Worm (Caenorhabditis elegans) whole organism, mixed stage, embryonic: ENCODE results near the gene sdz-4.
"Not testable (repeated sequence)": the region's sequence is repeated elsewhere in the genome, so short reads cannot be mapped to it uniquely, and the experiment has no call there.

ENCODE experiments used
- M03D4.4 ChIP-seq: sonication (generic microtip); optimal IDR thresholded peaks from 2 replicates; lab custom pipeline; 2017; ENCODE audit warnings: mild to moderate bottlenecking, missing genetic modification characterization, missing compliant biosample characterization
- bed-3 ChIP-seq: fragments of 200-800 bp; sonication (Bioruptor generic); optimal IDR thresholded peaks from 3 replicates; lab custom pipeline; 2018; ENCODE audit warnings: mild to moderate bottlenecking, missing genetic modification characterization, moderate library complexity, missing compliant biosample characterization
- blmp-1 ChIP-seq: fragments of 150-350 bp; optimal IDR thresholded peaks from 2 replicates; lab custom pipeline; 2014; ENCODE audit warnings: missing biosample characterization, missing genetic modification characterization
- ceh-39 ChIP-seq: fragments of 150-350 bp; optimal IDR thresholded peaks from 2 replicates; lab custom pipeline; 2014; ENCODE audit warnings: missing biosample characterization, missing genetic modification characterization
- ceh-43 ChIP-seq: fragments of 200-800 bp; sonication (Bioruptor generic); optimal IDR thresholded peaks from 2 replicates; lab custom pipeline; 2018; ENCODE audit warnings: mild to moderate bottlenecking, missing genetic modification characterization, moderate library complexity, missing compliant biosample characterization
- ces-1 ChIP-seq: fragments of 150-350 bp; optimal IDR thresholded peaks from 2 replicates; lab custom pipeline; 2014; ENCODE audit warnings: missing biosample characterization, missing genetic modification reagents, missing genetic modification characterization
- cnd-1 ChIP-seq: fragments of 200-800 bp; sonication (Bioruptor generic); optimal IDR thresholded peaks from 2 replicates; lab custom pipeline; 2018; ENCODE audit warnings: mild to moderate bottlenecking, missing genetic modification characterization, missing compliant biosample characterization
- drap-1 ChIP-seq: fragments of 200-800 bp; sonication (Bioruptor generic); optimal IDR thresholded peaks from 3 replicates; lab custom pipeline; 2018; ENCODE audit warnings: mild to moderate bottlenecking, missing genetic modification characterization, missing compliant biosample characterization
- elt-1 ChIP-seq: sonication (generic microtip); optimal IDR thresholded peaks from 2 replicates; lab custom pipeline; 2017; ENCODE audit warnings: missing genetic modification characterization, mild to moderate bottlenecking, missing compliant biosample characterization, antibody characterized with exemption, moderate library complexity, borderline replicate concordance; ENCODE audit not compliant: insufficient read depth
- elt-3 ChIP-seq: fragments of 150-350 bp; optimal IDR thresholded peaks from 2 replicates; lab custom pipeline; 2014; ENCODE audit warnings: missing biosample characterization, missing genetic modification characterization
- flh-1 ChIP-seq: fragments of 200-800 bp; sonication (Bioruptor generic); optimal IDR thresholded peaks from 2 replicates; lab custom pipeline; 2018; ENCODE audit warnings: mild to moderate bottlenecking, missing genetic modification characterization, moderate library complexity, missing compliant biosample characterization
- hlh-1 ChIP-seq: fragments of 150-350 bp; optimal IDR thresholded peaks from 2 replicates; lab custom pipeline; 2014; ENCODE audit warnings: missing biosample characterization, missing genetic modification reagents, missing genetic modification characterization
- lin-32 ChIP-seq: fragments of 200-800 bp; sonication (Bioruptor generic); optimal IDR thresholded peaks from 2 replicates; lab custom pipeline; 2018; ENCODE audit warnings: mild to moderate bottlenecking, missing genetic modification characterization, missing compliant biosample characterization
- lsy-2 ChIP-seq: fragments of 150-350 bp; optimal IDR thresholded peaks from 2 replicates; lab custom pipeline; 2014; ENCODE audit warnings: missing biosample characterization, missing genetic modification characterization
- mab-5 ChIP-seq: fragments of 150-350 bp; optimal IDR thresholded peaks from 2 replicates; lab custom pipeline; 2014; ENCODE audit warnings: missing biosample characterization, missing genetic modification characterization
- nhr-12 ChIP-seq: fragments of 150-350 bp; optimal IDR thresholded peaks from 2 replicates; lab custom pipeline; 2014; ENCODE audit warnings: missing biosample characterization, missing genetic modification characterization
- nhr-2 ChIP-seq: fragments of 150-350 bp; optimal IDR thresholded peaks from 2 replicates; lab custom pipeline; 2014; ENCODE audit warnings: missing biosample characterization, missing genetic modification characterization
- nhr-237 ChIP-seq: fragments of 150-350 bp; optimal IDR thresholded peaks from 2 replicates; lab custom pipeline; 2014; ENCODE audit warnings: missing biosample characterization, missing genetic modification characterization
- nhr-28 ChIP-seq: fragments of 150-350 bp; optimal IDR thresholded peaks from 2 replicates; lab custom pipeline; 2014; ENCODE audit warnings: missing biosample characterization, missing genetic modification characterization
- nhr-76 ChIP-seq: sonication (generic microtip); optimal IDR thresholded peaks from 2 replicates; lab custom pipeline; 2017; ENCODE audit warnings: missing biosample characterization, missing genetic modification characterization
- pha-4 ChIP-seq: fragments of 150-350 bp; optimal IDR thresholded peaks from 2 replicates; lab custom pipeline; 2018; ENCODE audit warnings: missing biosample characterization, missing genetic modification reagents, missing genetic modification characterization
- snpc-4 ChIP-seq: fragments of 150-350 bp; optimal IDR thresholded peaks from 2 replicates; lab custom pipeline; 2014; ENCODE audit warnings: missing biosample characterization, missing genetic modification characterization
- sptf-1 ChIP-seq: sonication (generic microtip); optimal IDR thresholded peaks from 2 replicates; lab custom pipeline; 2017; ENCODE audit warnings: mild to moderate bottlenecking, missing genetic modification characterization, moderate library complexity, missing compliant biosample characterization
- tbx-8 ChIP-seq: fragments of 200-800 bp; sonication (Bioruptor generic); optimal IDR thresholded peaks from 2 replicates; lab custom pipeline; 2018; ENCODE audit warnings: mild to moderate bottlenecking, missing genetic modification characterization, moderate library complexity, missing compliant biosample characterization
- unc-120 ChIP-seq: sonication (generic microtip); optimal IDR thresholded peaks from 2 replicates; lab custom pipeline; 2017; ENCODE audit warnings: missing genetic modification characterization, missing compliant biosample characterization; ENCODE audit not compliant: poor library complexity, severe bottlenecking
- unc-39 ChIP-seq: fragments of 150-350 bp; optimal IDR thresholded peaks from 2 replicates; lab custom pipeline; 2014; ENCODE audit warnings: missing biosample characterization, missing genetic modification characterization
- unc-62 ChIP-seq: fragments of 150-350 bp; optimal IDR thresholded peaks from 2 replicates; lab custom pipeline; 2014; ENCODE audit warnings: missing biosample characterization, missing genetic modification reagents, missing genetic modification characterization
- zip-8 ChIP-seq: fragments of 150-350 bp; optimal IDR thresholded peaks from 2 replicates; lab custom pipeline; 2014; ENCODE audit warnings: missing biosample characterization, missing genetic modification characterization
- ztf-11 ChIP-seq: fragments of 150-350 bp; optimal IDR thresholded peaks from 2 replicates; lab custom pipeline; 2014; ENCODE audit warnings: missing biosample characterization, missing genetic modification characterization

Gene sdz-4

ce11 chrII:985703-986102 lies 27.0 kb downstream of the sdz-4 start, which contains the start of gene fbxc-40:
Gene fbxc-40, plus strand, starts transcription at chrII:986003.
- not testable (repeated sequence) for TF ChIP-seq tbx-8 (GFP tag; lab: Kevin White, UChicago); blmp-1 (tag; lab: Kevin White, UChicago); cnd-1 (tag; lab: Kevin White, UChicago)

DNA sequence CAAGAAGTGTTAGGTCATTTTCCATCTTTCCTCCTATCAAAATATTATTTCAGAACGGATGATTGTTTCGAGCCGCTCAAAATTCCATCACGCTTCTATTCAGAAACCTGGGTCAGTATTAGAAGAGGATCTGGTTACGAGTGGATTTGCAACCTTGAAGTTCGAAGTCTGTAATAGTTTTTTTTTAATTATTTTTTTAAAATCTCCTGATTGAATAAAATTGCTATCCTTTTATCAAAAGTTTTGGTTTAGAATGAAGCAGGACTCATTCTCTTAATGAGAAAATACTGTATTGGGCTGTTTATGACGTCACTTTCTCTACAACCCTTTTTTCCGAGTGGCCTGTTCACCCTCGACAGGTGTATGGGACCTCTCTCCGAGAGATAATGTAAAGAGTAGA lies 29.7 kb downstream of the sdz-4 start, which contains the start of gene fbxc-39:
fbxc-39 (plus strand) TSS at position 301 of the 400 bp plus-strand sequence.
- TF ChIP-seq hlh-1 (tag; lab: Kevin White, UChicago) (peak; percentile 22), unc-39 (tag; lab: Kevin White, UChicago) (no peak), nhr-76 (no peak), nhr-12 (tag; lab: Kevin White, UChicago) (no peak)

ce11 chrII:991300-991699 lies 32.6 kb downstream of the sdz-4 start, which contains the start of gene fbxc-42:
Gene fbxc-42, plus strand, starts transcription at chrII:991600.
- TF ChIP-seq lsy-2 (no peak), zip-8 (no peak), nhr-2 (tag; lab: Kevin White, UChicago) (no peak), mab-5 (no peak), M03D4.4 (tag; lab: Kevin White, UChicago) (no peak), flh-1 (no peak), unc-62 (GFP tag; lab: Kevin White, UChicago) (no peak), ceh-39 (tag; lab: Kevin White, UChicago) (no peak), drap-1 (GFP tag; lab: Kevin White, UChicago) (no peak)

DNA sequence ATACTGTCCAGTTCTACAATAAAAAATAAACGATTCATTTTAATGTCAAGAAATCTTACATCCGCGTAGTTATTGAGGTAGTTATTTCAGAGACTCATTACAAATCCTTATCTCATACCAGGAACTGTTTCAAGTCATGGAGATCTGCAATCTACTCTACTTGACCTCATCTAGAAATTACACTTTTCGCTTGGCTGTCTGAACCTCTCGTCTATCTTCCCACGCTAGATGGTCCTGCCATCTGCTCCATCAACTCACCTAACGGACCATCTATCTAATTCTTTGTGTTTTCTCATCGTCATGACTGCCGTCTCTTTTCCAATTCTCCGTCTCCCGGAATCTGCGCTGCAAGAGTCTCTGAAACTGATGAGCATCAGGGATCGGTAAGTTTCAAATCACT lies 35.5 kb downstream of the sdz-4 start, which contains the start of gene F45D11.7:
F45D11.7 (plus strand) TSS at position 301 of the 400 bp plus-strand sequence.
- not testable (repeated sequence) for TF ChIP-seq zip-8, nhr-76, lin-32

DNA sequence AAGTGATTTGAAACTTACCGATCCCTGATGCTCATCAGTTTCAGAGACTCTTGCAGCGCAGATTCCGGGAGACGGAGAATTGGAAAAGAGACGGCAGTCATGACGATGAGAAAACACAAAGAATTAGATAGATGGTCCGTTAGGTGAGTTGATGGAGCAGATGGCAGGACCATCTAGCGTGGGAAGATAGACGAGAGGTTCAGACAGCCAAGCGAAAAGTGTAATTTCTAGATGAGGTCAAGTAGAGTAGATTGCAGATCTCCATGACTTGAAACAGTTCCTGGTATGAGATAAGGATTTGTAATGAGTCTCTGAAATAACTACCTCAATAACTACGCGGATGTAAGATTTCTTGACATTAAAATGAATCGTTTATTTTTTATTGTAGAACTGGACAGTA lies 37.4 kb downstream of the sdz-4 start, which contains the start of gene F45D11.11:
F45D11.11 (minus strand) TSS at position 101 of the 400 bp plus-strand sequence.
- TF ChIP-seq tbx-8 (GFP tag; lab: Kevin White, UChicago); M03D4.4 (tag; lab: Kevin White, UChicago); zip-8: not testable (repeated sequence)

- TF ChIP-seq pha-4 (tag; lab: Kevin White, UChicago) (no peak), zip-8 (no peak), tbx-8 (GFP tag; lab: Kevin White, UChicago) (no peak), elt-3 (tag; lab: Kevin White, UChicago) (no peak), sptf-1 (tag; lab: Kevin White, UChicago) (no peak), flh-1 (no peak), lsy-2 (no peak), snpc-4 (tag; lab: Kevin White, UChicago) (no peak), ztf-11 (tag; lab: Kevin White, UChicago) (no peak), cnd-1 (tag; lab: Kevin White, UChicago) (no peak), unc-120 (tag; lab: Kevin White, UChicago) (no peak), elt-1 (tag; lab: Kevin White, UChicago) (no peak), unc-62 (GFP tag; lab: Kevin White, UChicago) (no peak), hlh-1 (tag; lab: Kevin White, UChicago) (no peak), nhr-2 (tag; lab: Kevin White, UChicago) (no peak), bed-3 (GFP tag; lab: Kevin White, UChicago) (no peak)
Observed at ce11 chrII:999493-999892, 40.8 kb downstream of the sdz-4 start, which contains the start of gene fbxb-29. Gene fbxb-29, minus strand, starts transcription at chrII:999593.

- no peak for TF ChIP-seq nhr-12 (tag; lab: Kevin White, UChicago)
- TF ChIP-seq ces-1 (GFP tag; lab: Kevin White, UChicago) = no peak
- TF ChIP-seq nhr-237 (tag; lab: Kevin White, UChicago) = no peak
- TF ChIP-seq nhr-28 (tag; lab: Kevin White, UChicago) = no peak
- TF ChIP-seq ceh-43 (GFP tag; lab: Kevin White, UChicago) = no peak
- TF ChIP-seq ztf-11 (tag; lab: Kevin White, UChicago) = no peak
Observed at ce11 chrII:1001351-1001750, 42.6 kb downstream of the sdz-4 start, which contains the start of the genes fbxb-30 and F45D11.5. Gene fbxb-30, minus strand, starts transcription at chrII:1001451. Gene F45D11.5, plus strand, starts transcription at chrII:1001702.
